Worm (Caenorhabditis elegans): Measurements from ENCODE around the gene str-150.
A peak's percentile ranks its signal among the peaks of the same experiment; 100 is the strongest.

DNA sequence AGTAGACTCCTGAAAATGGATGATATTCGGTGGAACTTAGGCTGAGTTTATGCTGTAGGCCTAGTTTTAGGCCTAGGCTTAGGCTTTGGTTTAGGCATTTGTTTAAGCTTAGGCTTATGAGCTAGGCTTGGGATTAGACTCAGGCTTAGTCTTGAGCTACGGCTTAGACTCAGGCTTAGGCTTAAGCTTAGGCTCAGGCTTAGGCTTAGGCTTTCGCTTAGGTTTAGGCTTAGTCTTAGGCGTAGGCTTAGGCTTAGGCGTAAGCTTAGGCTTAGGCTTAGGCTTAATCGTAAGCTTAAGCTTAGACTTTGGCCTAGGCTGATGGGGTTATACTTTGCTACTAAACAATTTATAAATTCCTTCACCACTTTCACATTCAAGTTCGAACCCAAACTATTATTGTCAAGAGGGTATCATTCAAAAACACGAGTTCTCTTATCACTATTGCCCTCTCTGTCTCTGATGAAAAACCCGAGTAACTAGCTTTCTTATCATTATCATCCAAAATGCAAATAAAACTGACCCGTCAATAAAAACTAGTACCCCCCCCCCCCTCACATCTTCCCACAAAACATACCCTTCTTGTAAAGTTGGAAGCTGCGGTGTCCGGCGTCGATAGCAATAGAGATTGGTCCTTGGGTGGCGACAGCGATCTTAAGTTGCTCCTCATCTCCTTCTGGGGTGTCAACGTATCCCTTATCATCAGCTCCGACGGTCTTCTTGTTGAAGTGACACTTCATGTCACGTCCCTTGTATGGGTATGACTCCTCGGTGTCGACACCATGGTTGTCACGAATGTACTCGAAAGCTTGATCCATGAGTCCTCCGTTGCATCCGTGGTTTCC is 10.1 kb downstream of the str-150 start:
- TF ChIP-seq dmd-9 (GFP tag; IDR thresholded peaks at IDR 0.05), result 0 out of 2 replicates have a peak, but pooled peaks have one; percentile 38
- TF ChIP-seq fos-1 (tag; optimal IDR thresholded peaks at IDR 0.05), result no peak
- TF ChIP-seq unc-62 (GFP tag; optimal IDR thresholded peaks at IDR 0.05 in 1 of 2), result peak; percentile 2 to 84
- TF ChIP-seq unc-62 (tag; optimal IDR thresholded peaks at IDR 0.05), result no peak
- no peak for TF ChIP-seq Y5F2A.4 (GFP tag; optimal IDR thresholded peaks at IDR 0.05)
- peak; percentile 41 for TF ChIP-seq dve-1 (tag; optimal IDR thresholded peaks at IDR 0.05; ENCODE audit: insufficient read depth)
- TF ChIP-seq lin-38 (GFP tag; IDR thresholded peaks at IDR 0.05), result 0 out of 2 replicates have a peak, but pooled peaks have one; percentile 22
- no peak for TF ChIP-seq F26F4.8 (GFP tag; conservative IDR thresholded peaks at IDR 0.05)
- peak; percentile 40; the same call in 1 of the 2 replicates for TF ChIP-seq lin-1 (GFP tag; IDR thresholded peaks at IDR 0.05)

Measured in whole organism, L4 larva.